Worm (Caenorhabditis elegans) whole organism, mixed stage, embryonic: ENCODE results near the gene nas-17.

ENCODE experiments used
- M03D4.4 ChIP-seq: sonication (generic microtip); optimal IDR thresholded peaks from 2 replicates; lab custom pipeline; 2017; ENCODE audit warnings: mild to moderate bottlenecking, missing genetic modification characterization, missing compliant biosample characterization
- blmp-1 ChIP-seq: fragments of 150-350 bp; optimal IDR thresholded peaks from 2 replicates; lab custom pipeline; 2014; ENCODE audit warnings: missing biosample characterization, missing genetic modification characterization
- hlh-1 ChIP-seq: fragments of 150-350 bp; optimal IDR thresholded peaks from 2 replicates; lab custom pipeline; 2014; ENCODE audit warnings: missing biosample characterization, missing genetic modification reagents, missing genetic modification characterization
- lin-13 ChIP-seq: fragments of 150-350 bp; optimal IDR thresholded peaks from 2 replicates; lab custom pipeline; 2014; ENCODE audit warnings: missing biosample characterization, missing genetic modification characterization
- lin-32 ChIP-seq: fragments of 200-800 bp; sonication (Bioruptor generic); optimal IDR thresholded peaks from 2 replicates; lab custom pipeline; 2018; ENCODE audit warnings: mild to moderate bottlenecking, missing genetic modification characterization, missing compliant biosample characterization
- nhr-2 ChIP-seq: fragments of 150-350 bp; optimal IDR thresholded peaks from 2 replicates; lab custom pipeline; 2014; ENCODE audit warnings: missing biosample characterization, missing genetic modification characterization
- nhr-237 ChIP-seq: fragments of 150-350 bp; optimal IDR thresholded peaks from 2 replicates; lab custom pipeline; 2014; ENCODE audit warnings: missing biosample characterization, missing genetic modification characterization
- nhr-76 ChIP-seq: sonication (generic microtip); optimal IDR thresholded peaks from 2 replicates; lab custom pipeline; 2017; ENCODE audit warnings: missing biosample characterization, missing genetic modification characterization
- pha-4 ChIP-seq: fragments of 150-350 bp; optimal IDR thresholded peaks from 2 replicates; lab custom pipeline; 2018; ENCODE audit warnings: missing biosample characterization, missing genetic modification reagents, missing genetic modification characterization

DNA sequence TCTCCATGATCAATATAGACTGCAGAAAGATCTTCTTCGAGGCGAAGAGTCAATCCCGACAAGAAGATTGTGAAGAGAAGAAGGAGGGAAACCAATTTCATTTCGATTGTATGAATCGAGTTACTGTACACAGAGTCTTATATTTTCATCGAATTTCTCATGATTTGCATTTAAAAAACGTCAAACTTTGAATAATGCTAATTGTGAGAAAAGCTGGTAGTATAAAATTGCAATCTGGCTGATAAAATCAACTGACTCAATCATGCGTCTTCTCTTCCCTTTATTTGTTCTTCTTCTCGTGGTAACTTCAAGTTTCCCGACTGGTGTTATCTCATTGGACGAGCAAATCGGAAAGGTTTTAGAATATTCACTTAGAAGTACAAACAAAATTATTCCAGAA, 8.3 kb upstream of the nas-17 start, which contains the start of the genes K03B8.11 and K03B8.14:
- TF ChIP-seq nhr-76 (tag; lab: Kevin White, UChicago) = no peak
- TF ChIP-seq pha-4 (tag; lab: Kevin White, UChicago) = no peak
- no peak for TF ChIP-seq blmp-1 (tag; lab: Kevin White, UChicago)
- no peak for TF ChIP-seq hlh-1 (tag; lab: Kevin White, UChicago)
- no peak for TF ChIP-seq lin-13 (tag; lab: Kevin White, UChicago)
- TF ChIP-seq lin-32 (GFP tag; lab: Kevin White, UChicago) = no peak
- TF ChIP-seq M03D4.4 = no peak
- no peak for TF ChIP-seq nhr-237 (tag; lab: Kevin White, UChicago)
- no peak for TF ChIP-seq nhr-2 (tag; lab: Kevin White, UChicago)
